Fruit fly (Drosophila melanogaster) whole organism, wandering third instar larva: ENCODE results near the gene Spag1.
A peak's percentile ranks its signal among the peaks of the same experiment; 100 is the strongest.

Experiments used
- Abd-B ChIP-seq: fragments of >200 bp; optimal IDR thresholded peaks from 2 replicates; lab custom pipeline; 2017; ENCODE audit warnings: missing biosample characterization, missing genetic modification characterization
- CrebA ChIP-seq: fragments of 200-800 bp; sonication (Bioruptor generic); optimal IDR thresholded peaks from 2 replicates; lab custom pipeline; 2016; ENCODE audit warnings: missing biosample characterization, mild to moderate bottlenecking, missing genetic modification characterization, borderline replicate concordance
- Dfd ChIP-seq: fragments of >200 bp; optimal IDR thresholded peaks from 2 replicates; lab custom pipeline; 2017; ENCODE audit warnings: missing biosample characterization, missing genetic modification characterization
- GATAd ChIP-seq: sonication (Bioruptor generic); optimal IDR thresholded peaks from 2 replicates; lab custom pipeline; 2016; ENCODE audit warnings: missing biosample characterization, missing genetic modification characterization
- HLH106 ChIP-seq: fragments of 200-800 bp; optimal IDR thresholded peaks from 3 replicates; lab custom pipeline; 2019; ENCODE audit warnings: missing biosample characterization, mild to moderate bottlenecking, missing genetic modification characterization, moderate library complexity
- Hnf4 ChIP-seq: fragments of 200-800 bp; sonication (Bioruptor generic); optimal IDR thresholded peaks from 2 replicates; lab custom pipeline; 2016; ENCODE audit warnings: missing biosample characterization, mild to moderate bottlenecking, missing genetic modification characterization
- Hr78 ChIP-seq: fragments of >200 bp; optimal IDR thresholded peaks from 2 replicates; lab custom pipeline; 2017; ENCODE audit warnings: missing biosample characterization, missing genetic modification characterization
- Hr83 ChIP-seq: fragments of 200-300 bp; sonication (Bioruptor generic); optimal IDR thresholded peaks from 2 replicates; lab custom pipeline; 2016; ENCODE audit warnings: missing biosample characterization, mild to moderate bottlenecking, missing genetic modification characterization, moderate library complexity; ENCODE audit not compliant: poor library complexity, severe bottlenecking
- Mio ChIP-seq: sonication (Bioruptor generic); optimal IDR thresholded peaks from 2 replicates; lab custom pipeline; 2016; ENCODE audit warnings: missing biosample characterization, missing genetic modification characterization
- Myc ChIP-seq: fragments of >200 bp; optimal IDR thresholded peaks from 2 replicates; lab custom pipeline; 2017
- N ChIP-seq: fragments of >200 bp; optimal IDR thresholded peaks from 2 replicates; lab custom pipeline; 2018; ENCODE audit warnings: missing biosample characterization, missing external identifiers, missing genetic modification characterization
- Rel ChIP-seq, 2 experiments: fragments of 200-800 bp; sonication (Bioruptor generic) in 1 of 2; optimal IDR thresholded peaks; 2 replicates in 1 of 2; 3 replicates in 1 of 2; lab custom pipeline; 2016 to 2019; ENCODE audit warnings: mild to moderate bottlenecking in 2 of 2, missing biosample characterization in 2 of 2, missing genetic modification characterization in 2 of 2, moderate library complexity in 1 of 2
- Sp1 ChIP-seq: fragments of 200-800 bp; sonication (Bioruptor generic); optimal IDR thresholded peaks from 3 replicates; lab custom pipeline; 2019; ENCODE audit warnings: missing biosample characterization, mild to moderate bottlenecking, missing genetic modification characterization, moderate library complexity
- Vsx2 ChIP-seq: fragments of 200-300, 225-300 bp; sonication (Bioruptor generic); optimal IDR thresholded peaks from 2 replicates; lab custom pipeline; 2018; ENCODE audit warnings: missing biosample characterization, missing genetic modification characterization; ENCODE audit not compliant: partially characterized antibody
- br ChIP-seq: fragments of 200-800 bp; sonication (Bioruptor generic); optimal IDR thresholded peaks from 2 replicates; lab custom pipeline; 2016; ENCODE audit warnings: missing biosample characterization, missing genetic modification characterization
- brk ChIP-seq: fragments of 200-800 bp; sonication (Bioruptor generic); optimal IDR thresholded peaks from 2 replicates; lab custom pipeline; 2016; ENCODE audit warnings: missing biosample characterization, mild to moderate bottlenecking, missing genetic modification characterization
- dl ChIP-seq, 2 experiments: fragments of 175-275, 200-275 bp in 1 of 2; fragments of 200-275 bp in 1 of 2; sonication (Bioruptor generic); optimal IDR thresholded peaks; lab custom pipeline; 2018; ENCODE audit warnings: mild to moderate bottlenecking in 2 of 2, missing biosample characterization in 2 of 2, missing genetic modification characterization in 2 of 2, moderate library complexity in 2 of 2; ENCODE audit not compliant: partially characterized antibody in 2 of 2, insufficient read depth in 1 of 2
- dmrt93B ChIP-seq: fragments of 200-800 bp; sonication (Bioruptor generic); optimal IDR thresholded peaks from 2 replicates; lab custom pipeline; 2018; ENCODE audit warnings: missing biosample characterization, mild to moderate bottlenecking, missing genetic modification characterization
- ey ChIP-seq: fragments of 200-800 bp; sonication (Bioruptor generic); optimal IDR thresholded peaks from 2 replicates; lab custom pipeline; 2016; ENCODE audit warnings: missing biosample characterization, missing genetic modification characterization
- foxo ChIP-seq, 2 experiments: fragments of 200-800 bp; sonication (Bioruptor generic); optimal IDR thresholded peaks; 2 replicates in 1 of 2; 3 replicates in 1 of 2; lab custom pipeline; 2016 to 2017; ENCODE audit warnings: missing biosample characterization in 2 of 2, missing genetic modification characterization in 2 of 2
- fru ChIP-seq: fragments of 200-800 bp; sonication (Bioruptor generic); optimal IDR thresholded peaks from 3 replicates; lab custom pipeline; 2016; ENCODE audit warnings: missing biosample characterization, mild to moderate bottlenecking, missing genetic modification characterization
- h ChIP-seq: fragments of 200-800 bp; sonication (Bioruptor generic); optimal IDR thresholded peaks from 3 replicates; lab custom pipeline; 2016; ENCODE audit warnings: missing biosample characterization, mild to moderate bottlenecking, missing genetic modification characterization
- jim ChIP-seq: fragments of 175-275, 200-325 bp; sonication (Bioruptor generic); optimal IDR thresholded peaks from 2 replicates; lab custom pipeline; 2016; ENCODE audit warnings: missing biosample characterization, mild to moderate bottlenecking, missing genetic modification characterization
- pan ChIP-seq: fragments of >200 bp; optimal IDR thresholded peaks from 2 replicates; lab custom pipeline; 2017
- psq ChIP-seq: fragments of 200-800 bp; sonication (Bioruptor generic); optimal IDR thresholded peaks from 3 replicates; lab custom pipeline; 2017; ENCODE audit warnings: missing biosample characterization, mild to moderate bottlenecking, missing genetic modification characterization, moderate library complexity
- tai ChIP-seq: sonication (Bioruptor generic); optimal IDR thresholded peaks from 2 replicates; lab custom pipeline; 2016; ENCODE audit warnings: missing biosample characterization, missing genetic modification characterization
- usp ChIP-seq: fragments of >200 bp; optimal IDR thresholded peaks from 2 replicates; lab custom pipeline; 2017; ENCODE audit warnings: missing biosample characterization, missing genetic modification characterization
- woc ChIP-seq: sonication (Bioruptor generic); optimal IDR thresholded peaks from 2 replicates; lab custom pipeline; 2016; ENCODE audit warnings: missing biosample characterization, mild to moderate bottlenecking, missing genetic modification characterization

The Spag1 gene

DNA sequence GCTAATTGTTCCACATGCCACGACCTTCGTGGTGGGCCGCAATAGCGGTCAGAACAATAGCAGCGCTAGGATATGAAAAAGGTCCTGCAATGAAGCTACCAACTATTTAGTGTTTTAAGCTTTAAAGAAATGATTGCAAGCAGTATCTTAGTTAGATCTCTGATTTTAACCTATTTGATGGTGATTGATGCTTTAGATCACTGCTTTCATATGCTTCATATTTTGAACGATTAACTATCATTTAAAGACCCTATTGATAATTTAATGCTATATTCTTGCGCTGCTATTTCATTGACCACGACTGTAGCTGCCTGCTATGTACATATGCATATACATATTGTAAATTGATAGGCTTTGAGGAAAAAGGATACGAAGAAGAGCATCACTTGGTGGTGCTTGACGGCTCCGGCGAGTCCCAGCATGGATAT lies 16.1 kb downstream of the Spag1 start (continued):
- peak; percentile 37 for TF ChIP-seq h (GFP tag; lab: Kevin White, UChicago)
- no peak for TF ChIP-seq Mio
- no peak for TF ChIP-seq Myc (lab: Kevin White, UChicago)
- TF ChIP-seq fru (GFP tag; lab: Kevin White, UChicago), result peak; percentile 24
- TF ChIP-seq ey (GFP tag; lab: Kevin White, UChicago), result peak; percentile 47
- TF ChIP-seq pan, result no peak
- TF ChIP-seq Hnf4, result peak; percentile 20
- no peak for TF ChIP-seq N (GFP tag; lab: Kevin White, UChicago)
- no peak for TF ChIP-seq Vsx2 (GFP tag; lab: Kevin White, UChicago)
- peak; percentile 61 for TF ChIP-seq HLH106
- TF ChIP-seq dl (GFP tag; optimal IDR thresholded peaks at IDR 0.05; lab: Kevin White, UChicago; ENCODE audit: insufficient read depth in 1 of 2, partially characterized antibody in 2 of 2), result no peak
- peak in 1 of 2 experiments; percentile 71 for TF ChIP-seq foxo (GFP tag; optimal IDR thresholded peaks at IDR 0.05; lab: Kevin White, UChicago)
- TF ChIP-seq GATAd, result no peak

DNA sequence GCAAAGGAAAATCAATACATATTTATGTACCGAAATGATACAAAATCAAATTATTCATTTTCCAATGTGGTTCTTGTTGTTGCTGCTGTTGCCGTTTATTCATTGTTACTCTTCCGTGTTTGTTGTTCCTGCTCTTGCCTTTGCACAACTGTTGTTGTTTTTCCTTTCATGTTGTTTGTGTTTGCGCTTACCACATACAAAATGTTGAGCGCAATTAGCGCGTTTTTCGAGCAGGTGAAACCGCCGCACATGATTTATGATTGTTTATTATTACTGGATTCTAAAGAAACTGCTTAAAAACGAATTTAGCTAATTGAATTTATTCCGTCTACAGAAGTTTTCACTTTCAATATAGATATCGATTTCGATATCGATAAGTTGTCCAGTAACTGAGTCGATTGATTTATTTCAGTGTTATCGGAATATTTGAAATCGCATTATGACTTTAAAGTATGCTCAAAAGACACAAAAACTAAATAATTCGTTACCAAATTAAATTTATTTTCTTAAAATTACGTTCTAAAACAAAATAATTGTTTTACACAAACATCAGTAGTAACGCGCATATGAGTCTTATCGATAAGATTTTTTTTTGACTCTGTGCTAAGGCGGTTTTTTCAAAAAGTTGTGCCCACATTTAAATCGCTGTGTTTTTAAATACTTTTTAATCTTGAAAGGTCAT lies 17.0 kb downstream of the Spag1 start, which contains the start of gene Tsp97E:
TSS of gene Tsp97E (minus strand) at position 366 of the 682 bp plus-strand sequence.
- TF ChIP-seq fru (GFP tag; lab: Kevin White, UChicago) (peak; percentile 54), Hr78 (GFP tag; lab: Kevin White, UChicago) (no peak), brk (GFP tag; lab: Kevin White, UChicago) (peak; percentile 25), Hnf4 (peak; percentile 3), Myc (lab: Kevin White, UChicago) (no peak), Sp1 (GFP tag; lab: Kevin White, UChicago) (peak; percentile 5), dl (GFP tag; optimal IDR thresholded peaks at IDR 0.05; lab: Kevin White, UChicago; ENCODE audit: insufficient read depth in 1 of 2, partially characterized antibody in 2 of 2) (no peak), Hr83 (GFP tag; lab: Kevin White, UChicago) (no peak)

DNA sequence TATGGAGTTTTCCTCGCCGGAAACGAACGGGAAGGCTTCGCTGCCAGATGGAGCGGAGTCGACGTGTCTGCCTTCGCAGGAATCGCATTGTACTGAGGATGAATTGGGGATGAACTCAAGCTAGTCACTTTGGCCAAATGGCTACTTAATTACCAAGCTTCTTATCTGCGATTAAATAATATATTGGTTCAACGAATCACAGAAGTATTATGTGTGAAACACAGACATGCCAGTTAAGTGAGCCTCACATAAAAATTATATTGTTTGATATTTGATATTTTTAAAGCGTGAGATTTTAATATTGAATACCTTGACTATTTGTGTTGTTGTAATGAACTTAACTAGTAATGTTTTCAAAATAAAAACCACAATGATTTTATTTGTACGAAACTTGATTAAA lies 18.8 kb downstream of the Spag1 start, which contains the start of gene Gr97a:
TSS of gene Gr97a (minus strand) at position 101 of the 400 bp plus-strand sequence.
- TF ChIP-seq Sp1 (GFP tag; lab: Kevin White, UChicago) (no peak), foxo (GFP tag; optimal IDR thresholded peaks at IDR 0.05; lab: Kevin White, UChicago) (no peak), psq (GFP tag; lab: Kevin White, UChicago) (no peak), dmrt93B (GFP tag; lab: Kevin White, UChicago) (no peak), usp (GFP tag; lab: Kevin White, UChicago) (no peak), Dfd (GFP tag; lab: Kevin White, UChicago) (no peak), Hnf4 (no peak), HLH106 (no peak), ey (GFP tag; lab: Kevin White, UChicago) (no peak), br (GFP tag; lab: Kevin White, UChicago) (no peak), CrebA (GFP tag; lab: Kevin White, UChicago) (no peak), Abd-B (GFP tag; lab: Kevin White, UChicago) (no peak), tai (GFP tag; lab: Kevin White, UChicago) (no peak), GATAd (no peak), Hr78 (GFP tag; lab: Kevin White, UChicago) (no peak), pan (no peak), dl (GFP tag; optimal IDR thresholded peaks at IDR 0.05; lab: Kevin White, UChicago; ENCODE audit: insufficient read depth in 1 of 2, partially characterized antibody in 2 of 2) (no peak)

DNA sequence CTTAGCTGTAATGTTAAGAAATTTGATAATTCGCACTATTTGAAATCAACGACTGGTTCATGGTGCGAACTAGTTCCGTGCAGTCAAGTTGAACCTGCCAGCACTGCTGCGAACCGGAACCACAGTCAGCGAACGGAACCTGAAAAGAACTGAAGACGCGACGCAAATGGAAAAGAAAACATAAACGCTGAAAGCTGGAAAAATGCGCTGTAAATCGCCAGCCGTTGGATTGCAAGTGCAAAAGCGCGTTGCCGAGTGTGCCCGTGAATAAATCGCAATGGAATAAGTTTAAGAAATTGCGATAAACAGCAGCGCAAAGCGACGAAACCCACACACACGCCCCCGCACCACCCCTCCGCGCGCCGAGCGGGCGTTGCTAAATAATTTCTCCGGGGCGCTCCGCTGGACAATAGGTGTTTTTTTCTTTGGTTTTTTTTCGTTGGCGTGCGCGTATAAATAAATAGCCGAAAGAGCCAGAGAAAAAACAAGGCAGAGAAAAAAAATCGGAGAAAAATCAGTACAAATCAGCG lies 19.2 kb downstream of the Spag1 start, which contains the start of gene CG5521:
TSS of gene CG5521 (plus strand) at position 137 of the 530 bp plus-strand sequence.
- TF ChIP-seq Rel (GFP tag; optimal IDR thresholded peaks at IDR 0.05; lab: Kevin White, UChicago), result no peak
- peak; percentile 8 for TF ChIP-seq Rel (tag; optimal IDR thresholded peaks at IDR 0.05; lab: Kevin White, UChicago)
- TF ChIP-seq jim, result no peak
- TF ChIP-seq woc, result peak; percentile 69
- peak; percentile 9 for TF ChIP-seq Sp1 (GFP tag; lab: Kevin White, UChicago)
- TF ChIP-seq h (GFP tag; lab: Kevin White, UChicago), result peak; percentile 59
- TF ChIP-seq psq (GFP tag; lab: Kevin White, UChicago), result peak; percentile 50
- no peak for TF ChIP-seq foxo (GFP tag; optimal IDR thresholded peaks at IDR 0.05; lab: Kevin White, UChicago)
- TF ChIP-seq, all 38 proteins: peak for 5
